Worm (Caenorhabditis elegans) whole organism, mixed stage, embryonic: ENCODE measurements around the gene pcp-2.
A peak's percentile ranks its signal among the peaks of the same experiment; 100 is the strongest.

Source experiments
- M03D4.4 ChIP-seq: sonication (generic microtip); optimal IDR thresholded peaks from 2 replicates; lab custom pipeline; 2017; ENCODE audit warnings: mild to moderate bottlenecking, missing genetic modification characterization, missing compliant biosample characterization
- bed-3 ChIP-seq: fragments of 200-800 bp; sonication (Bioruptor generic); optimal IDR thresholded peaks from 3 replicates; lab custom pipeline; 2018; ENCODE audit warnings: mild to moderate bottlenecking, missing genetic modification characterization, moderate library complexity, missing compliant biosample characterization
- blmp-1 ChIP-seq: fragments of 150-350 bp; optimal IDR thresholded peaks from 2 replicates; lab custom pipeline; 2014; ENCODE audit warnings: missing biosample characterization, missing genetic modification characterization
- ceh-39 ChIP-seq: fragments of 150-350 bp; optimal IDR thresholded peaks from 2 replicates; lab custom pipeline; 2014; ENCODE audit warnings: missing biosample characterization, missing genetic modification characterization
- ceh-43 ChIP-seq: fragments of 200-800 bp; sonication (Bioruptor generic); optimal IDR thresholded peaks from 2 replicates; lab custom pipeline; 2018; ENCODE audit warnings: mild to moderate bottlenecking, missing genetic modification characterization, moderate library complexity, missing compliant biosample characterization
- ces-1 ChIP-seq: fragments of 150-350 bp; optimal IDR thresholded peaks from 2 replicates; lab custom pipeline; 2014; ENCODE audit warnings: missing biosample characterization, missing genetic modification reagents, missing genetic modification characterization
- elt-1 ChIP-seq: sonication (generic microtip); optimal IDR thresholded peaks from 2 replicates; lab custom pipeline; 2017; ENCODE audit warnings: missing genetic modification characterization, mild to moderate bottlenecking, missing compliant biosample characterization, antibody characterized with exemption, moderate library complexity, borderline replicate concordance; ENCODE audit not compliant: insufficient read depth
- flh-1 ChIP-seq: fragments of 200-800 bp; sonication (Bioruptor generic); optimal IDR thresholded peaks from 2 replicates; lab custom pipeline; 2018; ENCODE audit warnings: mild to moderate bottlenecking, missing genetic modification characterization, moderate library complexity, missing compliant biosample characterization
- ham-2 ChIP-seq: fragments of 200-800 bp; sonication (Bioruptor generic); optimal IDR thresholded peaks from 2 replicates; lab custom pipeline; 2018; ENCODE audit warnings: mild to moderate bottlenecking, missing genetic modification characterization, missing compliant biosample characterization
- hlh-1 ChIP-seq: fragments of 150-350 bp; optimal IDR thresholded peaks from 2 replicates; lab custom pipeline; 2014; ENCODE audit warnings: missing biosample characterization, missing genetic modification reagents, missing genetic modification characterization
- lin-13 ChIP-seq: fragments of 150-350 bp; optimal IDR thresholded peaks from 2 replicates; lab custom pipeline; 2014; ENCODE audit warnings: missing biosample characterization, missing genetic modification characterization
- lsy-2 ChIP-seq: fragments of 150-350 bp; optimal IDR thresholded peaks from 2 replicates; lab custom pipeline; 2014; ENCODE audit warnings: missing biosample characterization, missing genetic modification characterization
- mab-5 ChIP-seq: fragments of 150-350 bp; optimal IDR thresholded peaks from 2 replicates; lab custom pipeline; 2014; ENCODE audit warnings: missing biosample characterization, missing genetic modification characterization
- mep-1 ChIP-seq: fragments of 150-350 bp; optimal IDR thresholded peaks from 2 replicates; lab custom pipeline; 2017; ENCODE audit warnings: missing biosample characterization, missing genetic modification reagents, missing genetic modification characterization, inconsistent platforms
- mls-2 ChIP-seq: sonication (generic microtip); optimal IDR thresholded peaks from 2 replicates; lab custom pipeline; 2016; ENCODE audit warnings: mild to moderate bottlenecking, missing genetic modification characterization, moderate library complexity, missing compliant biosample characterization
- nhr-12 ChIP-seq: fragments of 150-350 bp; optimal IDR thresholded peaks from 2 replicates; lab custom pipeline; 2014; ENCODE audit warnings: missing biosample characterization, missing genetic modification characterization
- nhr-2 ChIP-seq: fragments of 150-350 bp; optimal IDR thresholded peaks from 2 replicates; lab custom pipeline; 2014; ENCODE audit warnings: missing biosample characterization, missing genetic modification characterization
- nhr-237 ChIP-seq: fragments of 150-350 bp; optimal IDR thresholded peaks from 2 replicates; lab custom pipeline; 2014; ENCODE audit warnings: missing biosample characterization, missing genetic modification characterization
- nhr-28 ChIP-seq: fragments of 150-350 bp; optimal IDR thresholded peaks from 2 replicates; lab custom pipeline; 2014; ENCODE audit warnings: missing biosample characterization, missing genetic modification characterization
- nhr-76 ChIP-seq: sonication (generic microtip); optimal IDR thresholded peaks from 2 replicates; lab custom pipeline; 2017; ENCODE audit warnings: missing biosample characterization, missing genetic modification characterization
- pha-4 ChIP-seq: fragments of 150-350 bp; optimal IDR thresholded peaks from 2 replicates; lab custom pipeline; 2018; ENCODE audit warnings: missing biosample characterization, missing genetic modification reagents, missing genetic modification characterization
- sem-2 ChIP-seq: fragments of 200-800 bp; sonication (Bioruptor generic); optimal IDR thresholded peaks from 2 replicates; lab custom pipeline; 2018; ENCODE audit warnings: mild to moderate bottlenecking, missing genetic modification characterization, missing compliant biosample characterization
- sptf-1 ChIP-seq: sonication (generic microtip); optimal IDR thresholded peaks from 2 replicates; lab custom pipeline; 2017; ENCODE audit warnings: mild to moderate bottlenecking, missing genetic modification characterization, moderate library complexity, missing compliant biosample characterization
- tbx-8 ChIP-seq: fragments of 200-800 bp; sonication (Bioruptor generic); optimal IDR thresholded peaks from 2 replicates; lab custom pipeline; 2018; ENCODE audit warnings: mild to moderate bottlenecking, missing genetic modification characterization, moderate library complexity, missing compliant biosample characterization
- unc-120 ChIP-seq: sonication (generic microtip); optimal IDR thresholded peaks from 2 replicates; lab custom pipeline; 2017; ENCODE audit warnings: missing genetic modification characterization, missing compliant biosample characterization; ENCODE audit not compliant: poor library complexity, severe bottlenecking
- zip-8 ChIP-seq: fragments of 150-350 bp; optimal IDR thresholded peaks from 2 replicates; lab custom pipeline; 2014; ENCODE audit warnings: missing biosample characterization, missing genetic modification characterization
- ztf-11 ChIP-seq: fragments of 150-350 bp; optimal IDR thresholded peaks from 2 replicates; lab custom pipeline; 2014; ENCODE audit warnings: missing biosample characterization, missing genetic modification characterization

The pcp-2 gene

ce11 chrIV:9150175-9150574, 14.8 kb downstream of the pcp-2 start, which contains the start of gene F23B2.7:
Gene F23B2.7 (plus strand): TSS chrIV:9150475.
- TF ChIP-seq nhr-28: no peak
- TF ChIP-seq ces-1 (GFP tag; lab: Kevin White, UChicago): no peak
- no peak for TF ChIP-seq ceh-39
- no peak for TF ChIP-seq sem-2

ce11 chrIV:9146819-9147518, 18.0 kb downstream of the pcp-2 start, which contains the start of the genes rpb-12 and aly-2:
Gene rpb-12 (minus strand): TSS chrIV:9146869.
Gene aly-2 (plus strand): TSS chrIV:9147468.
- TF ChIP-seq mab-5 (tag; lab: Kevin White, UChicago): no peak
- TF ChIP-seq sptf-1 (tag; lab: Kevin White, UChicago): no peak
- TF ChIP-seq pha-4: peak; percentile 46
- TF ChIP-seq M03D4.4 (tag; lab: Kevin White, UChicago): no peak
- TF ChIP-seq mep-1 (tag; lab: Kevin White, UChicago): peak; percentile 4

- no peak for TF ChIP-seq blmp-1 (tag; lab: Kevin White, UChicago)
- no peak for TF ChIP-seq lsy-2
- TF ChIP-seq zip-8 (tag; lab: Kevin White, UChicago): no peak
- no peak for TF ChIP-seq nhr-2
- TF ChIP-seq ceh-43 (GFP tag; lab: Kevin White, UChicago): no peak
- no peak for TF ChIP-seq ceh-39
- no peak for TF ChIP-seq sem-2
- no peak for TF ChIP-seq pha-4
- no peak for TF ChIP-seq flh-1 (GFP tag; lab: Kevin White, UChicago)
- TF ChIP-seq ztf-11 (tag; lab: Kevin White, UChicago): no peak
- TF ChIP-seq elt-1 (tag; lab: Kevin White, UChicago): no peak
- TF ChIP-seq hlh-1 (tag; lab: Kevin White, UChicago): no peak
These were observed 18.8 kb downstream of the pcp-2 start, which contains the start of gene daf-10 for ce11 chrIV:9146111-9146510. Gene daf-10 (minus strand): TSS chrIV:9146211.

- TF ChIP-seq tbx-8 (no peak), ces-1 (GFP tag; lab: Kevin White, UChicago) (peak; percentile 70), ceh-43 (GFP tag; lab: Kevin White, UChicago) (no peak), unc-120 (tag; lab: Kevin White, UChicago) (no peak), sem-2 (no peak), ham-2 (GFP tag; lab: Kevin White, UChicago) (no peak), nhr-76 (tag; lab: Kevin White, UChicago) (no peak)
These were observed 20.5 kb downstream of the pcp-2 start, which contains the start of gene flp-1 for ce11 chrIV:9144405-9144804. Gene flp-1 (plus strand): TSS chrIV:9144705.

- TF ChIP-seq nhr-237 (tag; lab: Kevin White, UChicago) (no peak), elt-1 (tag; lab: Kevin White, UChicago) (no peak)
These were observed 24.6 kb downstream of the pcp-2 start for ce11 chrIV:9140172-9140805.

- TF ChIP-seq ceh-39 (no peak), blmp-1 (tag; lab: Kevin White, UChicago) (no peak), ces-1 (GFP tag; lab: Kevin White, UChicago) (no peak)
These were observed 29.6 kb downstream of the pcp-2 start, which contains the start of gene delm-1 for ce11 chrIV:9135377-9135776. Gene delm-1 (minus strand): TSS chrIV:9135477.

- no peak for TF ChIP-seq bed-3 (GFP tag; lab: Kevin White, UChicago)
- TF ChIP-seq lin-13 (tag; lab: Kevin White, UChicago): no peak
- TF ChIP-seq elt-1 (tag; lab: Kevin White, UChicago): no peak
- no peak for TF ChIP-seq nhr-2
- TF ChIP-seq M03D4.4 (tag; lab: Kevin White, UChicago): no peak
- no peak for TF ChIP-seq nhr-12 (tag; lab: Kevin White, UChicago)
- no peak for TF ChIP-seq nhr-76 (tag; lab: Kevin White, UChicago)
- TF ChIP-seq flh-1 (GFP tag; lab: Kevin White, UChicago): no peak
- no peak for TF ChIP-seq ceh-39
- no peak for TF ChIP-seq mls-2 (tag; lab: Kevin White, UChicago)
These were observed 34.3 kb downstream of the pcp-2 start for ce11 chrIV:9130605-9131004.
